Worm (Caenorhabditis elegans): ENCODE data around the gene sid-2.

ce11 chrIII:13637681-13638080 is 41.6 kb upstream of the sid-2 start:
- TF ChIP-seq ama-1 (optimal IDR thresholded peaks at IDR 0.05): no peak
- TF ChIP-seq B0310.2 (tag; optimal IDR thresholded peaks at IDR 0.05): no peak
- TF ChIP-seq F13C5.2 (tag; optimal IDR thresholded peaks at IDR 0.05): no peak
- TF ChIP-seq hmg-4 (GFP tag; optimal IDR thresholded peaks at IDR 0.05): no peak
- TF ChIP-seq tra-4 (tag; optimal IDR thresholded peaks at IDR 0.05): no peak
- no peak for TF ChIP-seq hmbx-1 (tag; optimal IDR thresholded peaks at IDR 0.05)
- TF ChIP-seq hnd-1 (tag; optimal IDR thresholded peaks at IDR 0.05): no peak
- TF ChIP-seq scrt-1 (GFP tag; IDR thresholded peaks at IDR 0.05): no peak
- no peak for TF ChIP-seq tbx-37 (GFP tag; conservative IDR thresholded peaks at IDR 0.05)
- TF ChIP-seq ceh-13 (GFP tag; optimal IDR thresholded peaks at IDR 0.05): no peak
- no peak for TF ChIP-seq sea-1 (GFP tag; conservative IDR thresholded peaks at IDR 0.05)
- no peak for TF ChIP-seq ceh-36 (tag; optimal IDR thresholded peaks at IDR 0.05)

All from whole organism, early embryonic.